Worm (Caenorhabditis elegans): ENCODE results near the gene ZK632.14.
A peak's percentile ranks its signal among the peaks of the same experiment; 100 is the strongest.

Gene ZK632.14

DNA sequence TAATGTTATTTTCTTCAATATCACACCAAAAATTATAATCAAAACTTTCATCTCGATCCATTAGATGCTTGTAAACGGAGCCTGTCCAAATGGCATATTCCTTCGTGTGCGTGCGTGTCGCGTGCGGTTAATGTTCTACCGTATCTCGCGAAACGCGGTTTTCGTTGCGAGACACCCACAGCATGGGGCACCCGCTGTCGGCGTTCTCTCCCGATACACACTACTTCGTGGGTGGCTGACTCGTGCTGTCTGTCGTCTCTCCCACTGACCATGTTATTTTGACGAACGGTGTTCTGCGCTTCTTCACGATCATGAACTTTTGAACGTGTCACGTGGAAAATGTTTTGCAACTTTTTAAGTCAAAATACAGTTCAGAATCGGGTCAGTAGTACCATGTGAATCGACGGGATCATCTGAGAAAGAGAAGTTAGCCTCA lies 47.8 kb upstream of the ZK632.14 start (continued):
- TF ChIP-seq unc-39 (tag; optimal IDR thresholded peaks at IDR 0.05) (peak; percentile 37), Y105C5A.15 (GFP tag; IDR thresholded peaks at IDR 0.05) (peak; percentile 96), lin-29 (GFP tag; IDR thresholded peaks at IDR 0.05) (peak; percentile 94), tag-97 (GFP tag; IDR thresholded peaks at IDR 0.05) (0 out of 2 replicates have a peak, but pooled peaks have one; percentile 66), daf-12 (tag; optimal IDR thresholded peaks at IDR 0.05) (no peak), unc-62 (GFP tag; optimal IDR thresholded peaks at IDR 0.05 in 1 of 2) (peak in 1 of 2 experiments; percentile 100), unc-62 (tag; optimal IDR thresholded peaks at IDR 0.05) (no peak), pha-4 (GFP tag; IDR thresholded peaks at IDR 0.05) (peak; percentile 98), pha-4 (tag; optimal IDR thresholded peaks at IDR 0.05) (no peak), F37D6.2 (tag; optimal IDR thresholded peaks at IDR 0.05) (peak; percentile 95), zip-2 (tag; optimal IDR thresholded peaks at IDR 0.05) (peak; percentile 82), lin-15B (tag; optimal IDR thresholded peaks at IDR 0.05) (no peak), Y48G9A.11 (GFP tag; IDR thresholded peaks at IDR 0.05) (peak; percentile 63; the same call in 1 of the 2 replicates), ceh-44 (GFP tag; IDR thresholded peaks at IDR 0.05) (peak; percentile 77; the same call in 1 of the 2 replicates), nhr-10 (tag; optimal IDR thresholded peaks at IDR 0.05) (peak; percentile 93), ceh-32 (tag; optimal IDR thresholded peaks at IDR 0.05; ENCODE audit: poor library complexity) (peak; percentile 75), ces-1 (GFP tag; optimal IDR thresholded peaks at IDR 0.05) (no peak), zfp-2 (tag; optimal IDR thresholded peaks at IDR 0.05) (peak; percentile 92), sdz-12 (GFP tag; optimal IDR thresholded peaks at IDR 0.05) (peak; percentile 97), lin-39 (tag; optimal IDR thresholded peaks at IDR 0.05) (peak; percentile 78), ceh-28 (tag; optimal IDR thresholded peaks at IDR 0.05) (no peak), madf-9 (GFP tag; conservative IDR thresholded peaks at IDR 0.05) (peak; percentile 92), lin-1 (GFP tag; IDR thresholded peaks at IDR 0.05) (peak; percentile 98), arid-1 (GFP tag; conservative IDR thresholded peaks at IDR 0.05) (peak; percentile 97), D1046.2 (GFP tag; IDR thresholded peaks at IDR 0.05) (peak; percentile 93), lsy-2 (tag; optimal IDR thresholded peaks at IDR 0.05) (peak; percentile 99 to 100), Y5F2A.4 (GFP tag; optimal IDR thresholded peaks at IDR 0.05) (peak; percentile 92), cey-2 (tag; optimal IDR thresholded peaks at IDR 0.05; ENCODE audit: borderline replicate concordance, insufficient read depth) (peak; percentile 83), duxl-1 (tag; optimal IDR thresholded peaks at IDR 0.05; ENCODE audit: poor library complexity) (peak; percentile 96), fkh-10 (GFP tag; optimal IDR thresholded peaks at IDR 0.05) (peak; percentile 88), ctbp-1 (GFP tag; IDR thresholded peaks at IDR 0.05) (peak; percentile 98), R02D3.7 (tag; optimal IDR thresholded peaks at IDR 0.05) (no peak), nhr-111 (GFP tag; optimal IDR thresholded peaks at IDR 0.05) (peak; percentile 99), dmd-6 (GFP tag; IDR thresholded peaks at IDR 0.05) (peak; percentile 99), hmg-1.1 (GFP tag; IDR thresholded peaks at IDR 0.05) (peak; percentile 99), mxl-3 (GFP tag; optimal IDR thresholded peaks at IDR 0.05) (peak; percentile 99)

DNA sequence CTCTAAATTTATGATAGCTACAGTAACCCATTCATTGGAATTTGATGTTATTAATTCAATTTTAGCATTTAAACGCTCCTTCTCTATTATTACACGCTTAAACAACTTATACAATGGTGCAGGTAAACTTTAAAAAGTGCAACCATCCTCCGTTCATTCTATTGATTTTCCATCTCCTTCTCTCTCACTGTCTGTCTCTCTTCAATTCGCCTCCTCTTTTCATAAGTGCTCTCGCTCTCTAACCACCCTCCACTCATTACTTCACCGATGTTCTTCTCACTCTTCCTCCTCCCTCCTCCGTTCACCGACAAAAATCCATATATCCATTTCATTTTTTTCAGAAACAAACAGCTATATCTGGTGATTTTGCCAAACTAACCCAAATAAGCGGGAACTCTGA lies 47.1 kb upstream of the ZK632.14 start, which contains the start of gene cbp-1:
Gene cbp-1, plus strand, starts transcription at position 335 of the 400 bp plus-strand sequence.
- TF ChIP-seq tra-1 (GFP tag; IDR thresholded peaks at IDR 0.05) (no peak), egl-27 (tag; optimal IDR thresholded peaks at IDR 0.05) (no peak), zag-1 (tag; optimal IDR thresholded peaks at IDR 0.05) (no peak), mes-2 (tag; optimal IDR thresholded peaks at IDR 0.05; ENCODE audit: poor library complexity, severe bottlenecking) (peak; percentile 63), tag-97 (GFP tag; IDR thresholded peaks at IDR 0.05) (no peak), duxl-1 (tag; optimal IDR thresholded peaks at IDR 0.05; ENCODE audit: poor library complexity) (peak; percentile 11), mep-1 (tag; optimal IDR thresholded peaks at IDR 0.05) (peak; percentile 20), nhr-11 (tag; optimal IDR thresholded peaks at IDR 0.05) (no peak), aha-1 (tag) (peak; percentile 97), hif-1 (tag; optimal IDR thresholded peaks at IDR 0.05) (no peak), hlh-11 (tag; optimal IDR thresholded peaks at IDR 0.05) (peak; percentile 1), spr-1 (tag; optimal IDR thresholded peaks at IDR 0.05) (no peak), hlh-30 (tag; optimal IDR thresholded peaks at IDR 0.05; ENCODE audit: insufficient read depth) (peak; percentile 8), T26A8.4 (GFP tag; IDR thresholded peaks at IDR 0.05) (no peak), nhr-42 (GFP tag; IDR thresholded peaks at IDR 0.05) (no peak), ctbp-1 (GFP tag; IDR thresholded peaks at IDR 0.05) (no peak), ZK337.2 (GFP tag; IDR thresholded peaks at IDR 0.05) (no peak), dmd-6 (GFP tag; IDR thresholded peaks at IDR 0.05) (0 out of 2 replicates have a peak, but pooled peaks have one; percentile 11), lsy-2 (tag; optimal IDR thresholded peaks at IDR 0.05) (peak; percentile 4 to 70), php-3 (GFP tag; IDR thresholded peaks at IDR 0.05) (no peak)

Data from whole organism, L4 larva.